Worm (Caenorhabditis elegans) whole organism, mixed stage, embryonic: ENCODE results near the gene C42D4.3.

Experiments
- bed-3 ChIP-seq: fragments of 200-800 bp; sonication (Bioruptor generic); optimal IDR thresholded peaks from 3 replicates; lab custom pipeline; 2018; ENCODE audit warnings: mild to moderate bottlenecking, missing genetic modification characterization, moderate library complexity, missing compliant biosample characterization
- drap-1 ChIP-seq: fragments of 200-800 bp; sonication (Bioruptor generic); optimal IDR thresholded peaks from 3 replicates; lab custom pipeline; 2018; ENCODE audit warnings: mild to moderate bottlenecking, missing genetic modification characterization, missing compliant biosample characterization
- elt-1 ChIP-seq: sonication (generic microtip); optimal IDR thresholded peaks from 2 replicates; lab custom pipeline; 2017; ENCODE audit warnings: missing genetic modification characterization, mild to moderate bottlenecking, missing compliant biosample characterization, antibody characterized with exemption, moderate library complexity, borderline replicate concordance; ENCODE audit not compliant: insufficient read depth
- elt-3 ChIP-seq: fragments of 150-350 bp; optimal IDR thresholded peaks from 2 replicates; lab custom pipeline; 2014; ENCODE audit warnings: missing biosample characterization, missing genetic modification characterization
- hlh-1 ChIP-seq: fragments of 150-350 bp; optimal IDR thresholded peaks from 2 replicates; lab custom pipeline; 2014; ENCODE audit warnings: missing biosample characterization, missing genetic modification reagents, missing genetic modification characterization
- lsy-2 ChIP-seq: fragments of 150-350 bp; optimal IDR thresholded peaks from 2 replicates; lab custom pipeline; 2014; ENCODE audit warnings: missing biosample characterization, missing genetic modification characterization
- mab-5 ChIP-seq: fragments of 150-350 bp; optimal IDR thresholded peaks from 2 replicates; lab custom pipeline; 2014; ENCODE audit warnings: missing biosample characterization, missing genetic modification characterization
- mep-1 ChIP-seq: fragments of 150-350 bp; optimal IDR thresholded peaks from 2 replicates; lab custom pipeline; 2017; ENCODE audit warnings: missing biosample characterization, missing genetic modification reagents, missing genetic modification characterization, inconsistent platforms
- mls-2 ChIP-seq: sonication (generic microtip); optimal IDR thresholded peaks from 2 replicates; lab custom pipeline; 2016; ENCODE audit warnings: mild to moderate bottlenecking, missing genetic modification characterization, moderate library complexity, missing compliant biosample characterization
- nhr-28 ChIP-seq: fragments of 150-350 bp; optimal IDR thresholded peaks from 2 replicates; lab custom pipeline; 2014; ENCODE audit warnings: missing biosample characterization, missing genetic modification characterization
- sem-2 ChIP-seq: fragments of 200-800 bp; sonication (Bioruptor generic); optimal IDR thresholded peaks from 2 replicates; lab custom pipeline; 2018; ENCODE audit warnings: mild to moderate bottlenecking, missing genetic modification characterization, missing compliant biosample characterization
- snpc-4 ChIP-seq: fragments of 150-350 bp; optimal IDR thresholded peaks from 2 replicates; lab custom pipeline; 2014; ENCODE audit warnings: missing biosample characterization, missing genetic modification characterization
- unc-120 ChIP-seq: sonication (generic microtip); optimal IDR thresholded peaks from 2 replicates; lab custom pipeline; 2017; ENCODE audit warnings: missing genetic modification characterization, missing compliant biosample characterization; ENCODE audit not compliant: poor library complexity, severe bottlenecking
- ztf-11 ChIP-seq: fragments of 150-350 bp; optimal IDR thresholded peaks from 2 replicates; lab custom pipeline; 2014; ENCODE audit warnings: missing biosample characterization, missing genetic modification characterization

DNA sequence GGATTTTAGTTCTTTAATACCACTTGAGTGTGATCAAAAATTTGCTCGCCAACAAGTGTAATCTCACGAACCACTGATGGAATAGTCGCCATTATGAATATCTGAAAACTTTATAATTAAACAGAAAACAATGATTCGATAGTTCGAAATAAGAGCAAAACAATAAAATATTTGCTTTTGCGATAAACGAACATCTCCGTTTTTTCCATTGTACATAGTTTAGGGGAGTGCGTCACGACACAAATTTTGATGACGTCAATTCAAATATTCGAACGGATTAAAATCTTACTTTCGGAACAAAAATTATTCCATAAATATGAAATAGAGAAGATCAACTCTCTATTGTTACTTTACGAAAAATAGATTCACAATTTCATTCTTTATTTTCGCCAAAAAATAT lies 45.1 kb upstream of the C42D4.3 start, which contains the start of gene mutd-1:
- TF ChIP-seq mls-2 (no peak), hlh-1 (no peak), bed-3 (GFP tag; lab: Kevin White, UChicago) (no peak), lsy-2 (tag; lab: Kevin White, UChicago) (no peak), drap-1 (no peak), nhr-28 (tag; lab: Kevin White, UChicago) (no peak), ztf-11 (tag; lab: Kevin White, UChicago) (no peak), elt-1 (no peak), mab-5 (tag; lab: Kevin White, UChicago) (no peak), mep-1 (tag; lab: Kevin White, UChicago) (no peak), snpc-4 (no peak), sem-2 (GFP tag; lab: Kevin White, UChicago) (no peak), unc-120 (no peak), elt-3 (tag; lab: Kevin White, UChicago) (no peak)
